Fruit fly (Drosophila melanogaster): ENCODE data around the gene CG12075.

The CG12075 gene

dm6 chrX:8892445-8893009 lies 54.4 kb downstream of the CG12075 start (continued):
- TF ChIP-seq achi (GFP tag; optimal IDR thresholded peaks at IDR 0.05) = no peak
- no peak for TF ChIP-seq CG31627 (GFP tag; optimal IDR thresholded peaks at IDR 0.05)
- no peak for TF ChIP-seq CG6276 (GFP tag; optimal IDR thresholded peaks at IDR 0.05)
- no peak for TF ChIP-seq CG16779 (tag; optimal IDR thresholded peaks at IDR 0.05)
- no peak for TF ChIP-seq salr (GFP tag; optimal IDR thresholded peaks at IDR 0.05)
- TF ChIP-seq CG8119 (GFP tag; IDR thresholded peaks at IDR 0.05) = no peak
- no peak for TF ChIP-seq CG6792 (GFP tag; optimal IDR thresholded peaks at IDR 0.05)
- no peak for TF ChIP-seq CG10669 (GFP tag; optimal IDR thresholded peaks at IDR 0.05)
- no peak for TF ChIP-seq CG9139 (GFP tag; optimal IDR thresholded peaks at IDR 0.05)
- TF ChIP-seq topi (GFP tag; optimal IDR thresholded peaks at IDR 0.05) = peak; percentile 27
- TF ChIP-seq CG10631 (GFP tag; optimal IDR thresholded peaks at IDR 0.05) = no peak
- TF ChIP-seq CG32006 (GFP tag; optimal IDR thresholded peaks at IDR 0.05) = no peak
- no peak for TF ChIP-seq Lpt (GFP tag; optimal IDR thresholded peaks at IDR 0.05)
- TF ChIP-seq ss (GFP tag; optimal IDR thresholded peaks at IDR 0.05) = no peak
- TF ChIP-seq Ets21C (GFP tag; optimal IDR thresholded peaks at IDR 0.05) = no peak
- TF ChIP-seq eg (GFP tag; IDR thresholded peaks at IDR 0.05) = peak; percentile 39; the same call in 1 of the 3 replicates
- TF ChIP-seq Gug (GFP tag; IDR thresholded peaks at IDR 0.05) = no peak
- peak; percentile 16 for TF ChIP-seq Smox (GFP tag; optimal IDR thresholded peaks at IDR 0.05)
- no peak for TF ChIP-seq CG1621 (tag; optimal IDR thresholded peaks at IDR 0.05)

dm6 chrX:8893378-8893912 lies 55.3 kb downstream of the CG12075 start:
- TF ChIP-seq CG32006 (GFP tag; optimal IDR thresholded peaks at IDR 0.05) = peak; percentile 0
- TF ChIP-seq svp (GFP tag) = peak; percentile 71
- no peak for TF ChIP-seq Eip78C (GFP tag)
- no peak for TF ChIP-seq CG4318 (GFP tag; optimal IDR thresholded peaks at IDR 0.05)
- TF ChIP-seq CG7368 (GFP tag; optimal IDR thresholded peaks at IDR 0.05) = no peak
- no peak for TF ChIP-seq Lpt (GFP tag; optimal IDR thresholded peaks at IDR 0.05)
- TF ChIP-seq Met (GFP tag; optimal IDR thresholded peaks at IDR 0.05) = peak; percentile 29
- peak; percentile 97 for TF ChIP-seq Blimp-1 (GFP tag; optimal IDR thresholded peaks at IDR 0.05)
- TF ChIP-seq pdm3 (GFP tag; optimal IDR thresholded peaks at IDR 0.05) = no peak
- TF ChIP-seq Eip75B (GFP tag; optimal IDR thresholded peaks at IDR 0.05) = no peak
- no peak for TF ChIP-seq Gug (GFP tag; IDR thresholded peaks at IDR 0.05)
- no peak for TF ChIP-seq OdsH (GFP tag; optimal IDR thresholded peaks at IDR 0.05)
- TF ChIP-seq CG6854 (GFP tag; optimal IDR thresholded peaks at IDR 0.05) = peak; percentile 6
- no peak for TF ChIP-seq fd85E (GFP tag; optimal IDR thresholded peaks at IDR 0.05)
- TF ChIP-seq CG6808 (GFP tag; optimal IDR thresholded peaks at IDR 0.05) = no peak
- no peak for TF ChIP-seq CG11902 (GFP tag; optimal IDR thresholded peaks at IDR 0.05)
- no peak for TF ChIP-seq CG11762 (GFP tag; optimal IDR thresholded peaks at IDR 0.05; ENCODE audit: insufficient read depth)
- TF ChIP-seq ss (GFP tag; optimal IDR thresholded peaks at IDR 0.05) = no peak
- TF ChIP-seq dac (GFP tag; optimal IDR thresholded peaks at IDR 0.05) = no peak
- no peak for TF ChIP-seq vri (GFP tag; optimal IDR thresholded peaks at IDR 0.05)
- no peak for TF ChIP-seq CG8632 (GFP tag; optimal IDR thresholded peaks at IDR 0.05)
- TF ChIP-seq CG15336 (GFP tag; IDR thresholded peaks at IDR 0.05) = no peak
- TF ChIP-seq CG1621 (tag; optimal IDR thresholded peaks at IDR 0.05) = no peak
- peak; percentile 3 for TF ChIP-seq CG10631 (GFP tag; optimal IDR thresholded peaks at IDR 0.05)
- TF ChIP-seq fd59A (GFP tag; optimal IDR thresholded peaks at IDR 0.05) = no peak
- TF ChIP-seq Smox (GFP tag; optimal IDR thresholded peaks at IDR 0.05) = no peak
- TF ChIP-seq CG8119 (GFP tag; IDR thresholded peaks at IDR 0.05) = 0 out of 3 replicates have a peak, but pooled peaks have one; percentile 15
- TF ChIP-seq CG34406 (GFP tag; optimal IDR thresholded peaks at IDR 0.05) = peak; percentile 38
- no peak for TF ChIP-seq dsx (GFP tag; optimal IDR thresholded peaks at IDR 0.05; ENCODE audit: poor library complexity, severe bottlenecking)
- no peak for TF ChIP-seq lz (GFP tag; optimal IDR thresholded peaks at IDR 0.05)
- TF ChIP-seq CG6163 (GFP tag; IDR thresholded peaks at IDR 0.05) = no peak
- TF ChIP-seq Sox15 (GFP tag; optimal IDR thresholded peaks at IDR 0.05) = no peak
- TF ChIP-seq Hr38 (GFP tag; optimal IDR thresholded peaks at IDR 0.05) = no peak
- TF ChIP-seq CG3032 (tag; optimal IDR thresholded peaks at IDR 0.05) = no peak
- TF ChIP-seq CG9139 (GFP tag; optimal IDR thresholded peaks at IDR 0.05) = no peak
